Worm (Caenorhabditis elegans): ENCODE measurements around the gene metl-1.

metl-1 gene

DNA sequence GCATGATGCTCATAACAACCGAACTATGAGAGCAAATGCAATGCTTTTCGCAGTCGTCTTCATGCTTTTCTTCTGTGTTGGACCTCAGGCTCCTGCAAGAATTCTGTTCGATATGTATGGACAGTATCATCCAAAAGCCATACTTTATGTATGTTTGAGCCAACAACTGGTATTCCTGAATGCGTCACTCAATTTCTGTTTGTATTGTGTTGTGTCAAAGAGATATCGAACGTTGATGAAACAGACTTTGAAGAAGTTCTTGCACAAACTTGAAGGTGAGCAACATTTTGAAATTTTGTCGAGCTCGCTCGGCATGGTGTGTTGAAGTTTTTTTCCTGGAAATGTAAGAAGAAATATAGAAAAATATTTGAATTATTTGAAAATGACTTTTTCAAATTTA, 39.5 kb upstream of the metl-1 start:
- TF ChIP-seq dmd-4 (tag; optimal IDR thresholded peaks at IDR 0.05) (no peak), nhr-23 (tag; optimal IDR thresholded peaks at IDR 0.05) (no peak), elt-1 (tag; optimal IDR thresholded peaks at IDR 0.05) (no peak), lsy-2 (tag; optimal IDR thresholded peaks at IDR 0.05) (no peak), nhr-129 (tag; optimal IDR thresholded peaks at IDR 0.05) (no peak), sma-9 (GFP tag; optimal IDR thresholded peaks at IDR 0.05) (no peak), sma-9 (tag; optimal IDR thresholded peaks at IDR 0.05) (no peak), nhr-21 (tag; optimal IDR thresholded peaks at IDR 0.05) (no peak), ztf-4 (tag; optimal IDR thresholded peaks at IDR 0.05) (no peak), unc-39 (tag; optimal IDR thresholded peaks at IDR 0.05) (no peak), elt-3 (tag; optimal IDR thresholded peaks at IDR 0.05) (no peak), snpc-4 (tag; optimal IDR thresholded peaks at IDR 0.05) (no peak), lin-13 (GFP tag; optimal IDR thresholded peaks at IDR 0.05) (no peak), sem-4 (tag; optimal IDR thresholded peaks at IDR 0.05) (no peak), R02D3.7 (tag; optimal IDR thresholded peaks at IDR 0.05) (no peak), nhr-25 (tag; optimal IDR thresholded peaks at IDR 0.05) (no peak), ceh-16 (tag; optimal IDR thresholded peaks at IDR 0.05) (no peak), egl-27 (tag; optimal IDR thresholded peaks at IDR 0.05) (no peak), fos-1 (tag; optimal IDR thresholded peaks at IDR 0.05) (no peak), Y55F3AM.14 (GFP tag; optimal IDR thresholded peaks at IDR 0.05) (no peak), nhr-12 (tag; optimal IDR thresholded peaks at IDR 0.05) (no peak)

DNA sequence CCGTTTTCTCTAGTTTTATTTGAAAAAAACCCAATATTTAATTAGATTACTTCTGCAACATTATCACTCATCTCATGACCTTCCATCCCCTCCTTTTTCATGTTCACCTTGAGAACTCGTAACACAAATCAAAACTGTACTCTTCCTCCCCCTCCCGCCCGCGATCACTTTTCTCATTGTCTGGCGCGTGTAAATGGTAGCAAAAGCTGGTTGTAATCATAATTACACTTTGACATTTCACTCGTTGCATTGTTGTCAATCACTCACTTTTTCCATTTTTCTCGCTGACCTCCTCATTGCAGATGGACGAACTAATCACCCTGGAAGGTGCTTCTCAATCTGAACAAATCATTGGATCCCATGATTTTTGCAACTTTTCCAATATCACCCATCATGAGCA, 37.0 kb upstream of the metl-1 start, which contains the start of gene npr-41:
Gene npr-41, plus strand, starts transcription at position 301 of the 400 bp plus-strand sequence.
- no peak for TF ChIP-seq ama-1 (optimal IDR thresholded peaks at IDR 0.05)
- no peak for TF ChIP-seq mdl-1 (tag; optimal IDR thresholded peaks at IDR 0.05)
- no peak for TF ChIP-seq elt-1 (tag; optimal IDR thresholded peaks at IDR 0.05)
- TF ChIP-seq lsy-2 (tag; optimal IDR thresholded peaks at IDR 0.05), result no peak
- TF ChIP-seq fos-1 (tag; optimal IDR thresholded peaks at IDR 0.05), result no peak
- TF ChIP-seq mbf-1 (tag; optimal IDR thresholded peaks at IDR 0.05), result no peak
- TF ChIP-seq F13H6.1 (tag; optimal IDR thresholded peaks at IDR 0.05), result no peak
- no peak for TF ChIP-seq unc-62 (GFP tag; optimal IDR thresholded peaks at IDR 0.05)
- no peak for TF ChIP-seq crh-2 (tag; optimal IDR thresholded peaks at IDR 0.05)
- TF ChIP-seq sma-3 (GFP tag; optimal IDR thresholded peaks at IDR 0.05), result no peak
- TF ChIP-seq aly-2 (tag; optimal IDR thresholded peaks at IDR 0.05), result no peak
- TF ChIP-seq Y55F3AM.14 (GFP tag; optimal IDR thresholded peaks at IDR 0.05), result no peak
- TF ChIP-seq zag-1 (tag; optimal IDR thresholded peaks at IDR 0.05), result no peak
- no peak for TF ChIP-seq ZK546.5 (tag; optimal IDR thresholded peaks at IDR 0.05)
- no peak for TF ChIP-seq peb-1 (tag; optimal IDR thresholded peaks at IDR 0.05)
- no peak for TF ChIP-seq elt-3 (tag; optimal IDR thresholded peaks at IDR 0.05)
- no peak for TF ChIP-seq alr-1 (tag; optimal IDR thresholded peaks at IDR 0.05)
- no peak for TF ChIP-seq nhr-10 (tag; optimal IDR thresholded peaks at IDR 0.05)

DNA sequence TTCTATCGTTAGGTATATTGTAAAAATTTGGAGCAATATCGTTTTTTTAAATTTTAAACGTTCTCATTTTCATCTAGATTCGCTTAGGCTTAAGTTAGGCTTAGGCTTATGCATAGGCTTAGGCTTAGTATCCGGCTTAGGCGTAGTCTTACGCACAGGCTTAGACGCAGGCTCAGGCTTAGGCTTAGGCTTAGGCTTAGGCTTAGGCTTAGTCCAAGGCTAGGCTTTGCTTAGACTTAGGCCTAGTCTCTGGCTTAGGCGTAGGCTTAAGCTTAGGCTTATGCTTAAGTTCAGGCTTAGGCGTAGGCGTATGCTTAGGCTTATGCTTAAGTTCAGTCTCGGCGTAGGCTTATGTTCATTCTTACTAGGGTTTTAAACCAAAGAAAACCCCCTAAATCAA, 30.4 kb upstream of the metl-1 start:
- TF ChIP-seq ceh-16 (tag; optimal IDR thresholded peaks at IDR 0.05) (no peak), ZK546.5 (tag; optimal IDR thresholded peaks at IDR 0.05) (no peak), zag-1 (tag; optimal IDR thresholded peaks at IDR 0.05) (no peak), lin-39 (tag; optimal IDR thresholded peaks at IDR 0.05) (no peak), crh-2 (tag; optimal IDR thresholded peaks at IDR 0.05) (no peak), mdl-1 (tag; optimal IDR thresholded peaks at IDR 0.05) (no peak), R02D3.7 (tag; optimal IDR thresholded peaks at IDR 0.05) (no peak), lin-11 (tag; optimal IDR thresholded peaks at IDR 0.05) (no peak), mbf-1 (tag; optimal IDR thresholded peaks at IDR 0.05) (no peak), sma-3 (GFP tag; optimal IDR thresholded peaks at IDR 0.05) (no peak), dmd-4 (tag; optimal IDR thresholded peaks at IDR 0.05) (no peak)

DNA sequence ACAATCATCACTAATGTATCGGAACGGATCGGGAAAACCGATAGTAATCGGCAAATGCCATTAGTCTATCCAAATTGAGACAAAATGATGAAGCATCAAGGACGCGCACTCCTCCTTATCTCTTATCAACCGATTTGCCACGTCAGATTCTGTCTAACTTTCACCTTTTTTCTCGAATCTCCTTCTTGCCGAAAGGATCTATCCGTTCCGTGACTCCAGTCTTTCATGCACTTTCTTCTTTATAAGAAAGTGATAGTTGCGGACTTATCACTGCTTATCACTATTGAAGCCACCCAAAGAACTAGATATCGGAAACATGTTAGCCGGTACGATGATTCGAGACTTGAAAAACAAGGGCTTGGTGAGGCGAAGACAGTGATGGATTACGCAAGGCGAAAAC, 28.6 kb upstream of the metl-1 start:
- no peak for TF ChIP-seq egl-27 (tag; optimal IDR thresholded peaks at IDR 0.05)
- TF ChIP-seq sma-9 (GFP tag; optimal IDR thresholded peaks at IDR 0.05), result peak; percentile 56
- TF ChIP-seq sma-9 (tag; optimal IDR thresholded peaks at IDR 0.05), result no peak
- TF ChIP-seq lin-13 (GFP tag; optimal IDR thresholded peaks at IDR 0.05), result no peak
- no peak for TF ChIP-seq lin-39 (tag; optimal IDR thresholded peaks at IDR 0.05)
- TF ChIP-seq dmd-4 (tag; optimal IDR thresholded peaks at IDR 0.05), result no peak
- no peak for TF ChIP-seq ztf-4 (tag; optimal IDR thresholded peaks at IDR 0.05)
- TF ChIP-seq nhr-6 (tag; optimal IDR thresholded peaks at IDR 0.05), result no peak
- peak; percentile 90 for TF ChIP-seq blmp-1 (tag; optimal IDR thresholded peaks at IDR 0.05; ENCODE audit: insufficient read depth)
- no peak for TF ChIP-seq unc-55 (GFP tag; optimal IDR thresholded peaks at IDR 0.05)
- peak; percentile 7 for TF ChIP-seq nhr-25 (tag; optimal IDR thresholded peaks at IDR 0.05)
- TF ChIP-seq snpc-4 (tag; optimal IDR thresholded peaks at IDR 0.05), result no peak
- TF ChIP-seq fos-1 (tag; optimal IDR thresholded peaks at IDR 0.05), result peak; percentile 36
- TF ChIP-seq crh-2 (tag; optimal IDR thresholded peaks at IDR 0.05), result peak; percentile 5
- peak in 1 of 2 experiments; percentile 12 for TF ChIP-seq lsy-2 (tag; optimal IDR thresholded peaks at IDR 0.05)
- no peak for TF ChIP-seq zag-1 (tag; optimal IDR thresholded peaks at IDR 0.05)
- TF ChIP-seq ZK546.5 (tag; optimal IDR thresholded peaks at IDR 0.05), result no peak
- TF ChIP-seq nhr-21 (tag; optimal IDR thresholded peaks at IDR 0.05), result peak; percentile 84
- TF ChIP-seq F13H6.1 (tag; optimal IDR thresholded peaks at IDR 0.05), result no peak
